Worm (Caenorhabditis elegans): ENCODE data around the gene mltn-6.

Gene mltn-6

DNA sequence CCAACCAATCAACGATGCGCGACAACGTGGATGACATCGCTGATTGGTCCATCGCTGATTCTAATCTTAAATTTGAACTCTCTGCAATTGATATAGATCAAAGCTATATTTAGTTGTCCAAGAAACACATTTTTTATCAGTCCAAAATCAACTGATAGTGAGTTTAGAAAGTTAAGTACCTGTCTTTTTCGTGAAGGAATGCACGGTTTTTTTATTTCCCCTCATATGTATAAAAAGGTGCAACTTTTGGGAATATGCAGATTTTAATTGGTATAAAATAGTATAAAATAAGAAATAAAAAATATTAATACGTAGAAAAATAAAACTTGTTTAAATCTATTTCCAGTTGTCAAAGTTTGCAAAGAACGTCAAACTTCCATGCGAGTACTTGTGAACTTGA, 53.7 kb downstream of the mltn-6 start, which contains the start of gene Y39D8A.1:
TSS of gene Y39D8A.1 (plus strand) at position 301 of the 400 bp plus-strand sequence.
- TF ChIP-seq egl-27 (tag; optimal IDR thresholded peaks at IDR 0.05) (no peak), mdl-1 (tag; optimal IDR thresholded peaks at IDR 0.05) (no peak), nfya-1 (tag; optimal IDR thresholded peaks at IDR 0.05; ENCODE audit: insufficient read depth) (no peak), fkh-2 (tag; optimal IDR thresholded peaks at IDR 0.05) (no peak), ceh-9 (tag; optimal IDR thresholded peaks at IDR 0.05) (no peak), elt-3 (tag; optimal IDR thresholded peaks at IDR 0.05) (no peak), zag-1 (tag; optimal IDR thresholded peaks at IDR 0.05) (no peak), sea-2 (GFP tag; optimal IDR thresholded peaks at IDR 0.05) (no peak), skn-1 (tag; optimal IDR thresholded peaks at IDR 0.05) (no peak), R02D3.7 (tag; optimal IDR thresholded peaks at IDR 0.05) (no peak), tbx-2 (tag; optimal IDR thresholded peaks at IDR 0.05) (no peak), pha-4 (tag; optimal IDR thresholded peaks at IDR 0.05) (no peak)
